Worm (Caenorhabditis elegans) whole organism, midembryonic: ENCODE results near the gene pyt-1.

Experiments used
- T22C8.4 ChIP-seq: fragments of 200-800 bp; sonication (Bioruptor generic); IDR thresholded peaks from 2 replicates; pipeline ENCODE4 v1.3.6; 2022; ENCODE audit warnings: missing genetic modification characterization, missing compliant biosample characterization
- cog-1 ChIP-seq: sonication (generic microtip); optimal IDR thresholded peaks from 2 replicates; lab custom pipeline; 2016; ENCODE audit warnings: missing genetic modification characterization, missing compliant biosample characterization
- flt-1 ChIP-seq: fragments of 200-800 bp; sonication (Bioruptor generic); IDR thresholded peaks from 2 replicates; pipeline ENCODE4 v1.3.6; 2022; ENCODE audit warnings: missing genetic modification characterization, missing compliant biosample characterization
- klf-2 ChIP-seq: fragments of 200-800 bp; sonication (Bioruptor generic); conservative IDR thresholded peaks from 2 replicates; pipeline ENCODE4 v1.3.6; 2022; ENCODE audit warnings: missing genetic modification reagents, missing genetic modification characterization, missing compliant biosample characterization
- med-1 ChIP-seq: sonication (generic microtip); optimal IDR thresholded peaks from 2 replicates; lab custom pipeline; 2017; ENCODE audit warnings: missing genetic modification characterization, mild to moderate bottlenecking, missing compliant biosample characterization, antibody characterized with exemption, missing genetic modification reagents; ENCODE audit not compliant: insufficient read depth
- ref-1 ChIP-seq: fragments of 200-800 bp; sonication (Bioruptor generic); conservative IDR thresholded peaks from 2 replicates; pipeline ENCODE4 v1.3.6; 2022; ENCODE audit warnings: missing genetic modification reagents, missing genetic modification characterization, missing compliant biosample characterization
- tab-1 ChIP-seq: fragments of 200-800 bp; sonication (Bioruptor generic); IDR thresholded peaks from 2 replicates; pipeline ENCODE4 v1.3.6; 2022; ENCODE audit warnings: missing genetic modification characterization, missing compliant biosample characterization
- ztf-23 ChIP-seq: fragments of 200-800 bp; sonication (Bioruptor generic); IDR thresholded peaks from 2 replicates; pipeline ENCODE4 v1.3.6; 2022; ENCODE audit warnings: missing genetic modification reagents, missing genetic modification characterization, missing compliant biosample characterization
- ztf-29 ChIP-seq: fragments of 200-800 bp; sonication (Bioruptor generic); IDR thresholded peaks from 2 replicates; pipeline ENCODE4 v1.3.6; 2022; ENCODE audit warnings: missing genetic modification reagents, missing genetic modification characterization, missing compliant biosample characterization

The pyt-1 gene

DNA sequence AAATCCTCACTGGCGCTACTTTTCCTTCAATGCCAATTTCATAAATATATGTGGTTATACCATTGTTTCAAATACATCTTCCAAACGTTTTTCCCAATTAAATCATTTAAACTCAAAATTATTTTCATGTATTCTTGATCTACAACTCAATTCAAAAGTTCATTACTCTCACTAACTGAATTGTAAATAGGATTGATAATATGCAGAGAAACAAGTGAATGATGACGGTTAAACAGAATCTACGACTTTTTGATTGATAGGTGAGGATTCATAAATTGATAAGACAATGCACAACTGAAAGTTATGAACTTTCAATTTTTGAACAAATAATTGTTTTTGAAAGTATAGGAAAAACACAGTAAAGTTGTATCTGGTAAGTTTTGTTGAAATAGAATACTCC lies 37.9 kb downstream of the pyt-1 start:
- TF ChIP-seq ztf-29 (no peak), ztf-23 (GFP tag; lab: Robert Waterston, UW) (no peak), klf-2 (no peak), ref-1 (GFP tag; lab: Robert Waterston, UW) (no peak), T22C8.4 (GFP tag; lab: Robert Waterston, UW) (no peak), med-1 (no peak)

DNA sequence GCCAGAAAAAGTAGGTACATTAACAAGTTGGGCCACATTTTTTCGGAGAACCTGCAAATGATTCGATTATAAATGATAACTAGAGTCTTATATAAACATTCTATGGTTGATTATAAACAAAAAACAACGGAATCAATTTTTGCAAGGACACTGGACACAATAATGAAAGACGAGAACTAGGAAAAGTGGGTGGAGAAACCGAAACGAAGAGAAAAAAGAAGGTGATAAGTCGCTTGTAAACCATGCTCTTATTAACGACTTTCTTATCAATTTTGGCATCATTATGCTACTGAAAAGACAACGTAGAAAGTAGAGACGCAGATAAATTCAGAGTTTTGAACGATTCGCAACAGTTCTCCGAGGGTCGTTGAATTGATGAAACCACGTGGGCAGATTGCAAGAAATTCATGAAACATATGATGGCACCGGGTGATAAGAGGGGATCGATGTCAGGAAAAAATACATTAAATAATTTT lies 39.0 kb downstream of the pyt-1 start, which contains the start of gene ZK856.5:
TSS of gene ZK856.5 (minus strand) at position 51 of the 476 bp plus-strand sequence.
- TF ChIP-seq T22C8.4 (GFP tag; lab: Robert Waterston, UW) = no peak
- TF ChIP-seq tab-1 = no peak
- TF ChIP-seq med-1 = no peak
- no peak for TF ChIP-seq ref-1 (GFP tag; lab: Robert Waterston, UW)
- no peak for TF ChIP-seq ztf-29
- TF ChIP-seq klf-2 = no peak
- TF ChIP-seq ztf-23 (GFP tag; lab: Robert Waterston, UW) = no peak
- TF ChIP-seq flt-1 (GFP tag; lab: Robert Waterston, UW) = no peak
- no peak for TF ChIP-seq cog-1 (tag; lab: Kevin White, UChicago)

DNA sequence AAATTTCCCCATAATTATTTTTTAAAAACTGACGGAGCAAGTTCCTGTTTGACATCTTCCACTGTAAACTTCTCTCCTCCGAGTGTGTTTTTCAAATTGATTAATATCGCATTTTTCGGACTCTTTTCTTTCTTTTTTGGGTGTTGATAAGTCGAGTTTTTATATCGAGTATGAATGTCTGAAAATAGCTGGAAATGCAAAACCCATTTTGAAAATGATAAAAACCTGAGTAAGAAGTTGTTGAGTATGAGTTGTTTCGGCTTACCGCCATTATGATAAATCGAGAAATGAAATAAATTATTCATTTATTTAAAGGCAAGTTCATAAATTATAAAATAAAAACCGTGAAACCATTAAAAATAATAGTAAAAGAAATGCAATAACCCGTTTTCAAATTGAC lies 43.4 kb downstream of the pyt-1 start, which contains the start of gene ZK856.18:
TSS of gene ZK856.18 (minus strand) at position 289 of the 400 bp plus-strand sequence.
- no peak for TF ChIP-seq ztf-23 (GFP tag; lab: Robert Waterston, UW)
- TF ChIP-seq cog-1 (tag; lab: Kevin White, UChicago) = no peak
- no peak for TF ChIP-seq flt-1 (GFP tag; lab: Robert Waterston, UW)
- TF ChIP-seq ztf-29 = no peak
- no peak for TF ChIP-seq med-1
- TF ChIP-seq tab-1 = no peak
- no peak for TF ChIP-seq T22C8.4 (GFP tag; lab: Robert Waterston, UW)
- no peak for TF ChIP-seq ref-1 (GFP tag; lab: Robert Waterston, UW)
- TF ChIP-seq klf-2 = no peak

DNA sequence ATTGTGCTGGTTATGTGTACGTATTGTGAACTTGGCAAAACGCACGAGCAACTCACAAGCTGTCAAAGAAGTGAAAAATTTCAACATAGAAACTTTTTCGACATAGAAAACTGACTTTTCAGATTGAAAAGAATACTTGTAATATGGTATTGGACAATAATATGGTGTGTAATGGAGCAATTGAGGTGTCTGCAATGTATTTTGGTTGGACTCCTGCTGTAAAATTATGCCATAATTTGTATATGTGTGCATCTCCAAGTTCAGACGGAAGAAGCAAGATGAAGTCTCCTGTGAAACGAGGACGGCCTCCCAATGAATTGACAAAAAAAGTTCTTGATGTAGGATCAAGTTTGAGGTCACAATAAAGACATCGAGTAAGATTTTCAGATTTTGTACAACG lies 45.3 kb downstream of the pyt-1 start:
- no peak for TF ChIP-seq tab-1
- TF ChIP-seq ref-1 (GFP tag; lab: Robert Waterston, UW) = no peak
- TF ChIP-seq T22C8.4 (GFP tag; lab: Robert Waterston, UW) = no peak
- no peak for TF ChIP-seq klf-2
- TF ChIP-seq med-1 = no peak
- no peak for TF ChIP-seq cog-1 (tag; lab: Kevin White, UChicago)
- no peak for TF ChIP-seq ztf-23 (GFP tag; lab: Robert Waterston, UW)
- TF ChIP-seq flt-1 (GFP tag; lab: Robert Waterston, UW) = no peak
- TF ChIP-seq ztf-29 = no peak

DNA sequence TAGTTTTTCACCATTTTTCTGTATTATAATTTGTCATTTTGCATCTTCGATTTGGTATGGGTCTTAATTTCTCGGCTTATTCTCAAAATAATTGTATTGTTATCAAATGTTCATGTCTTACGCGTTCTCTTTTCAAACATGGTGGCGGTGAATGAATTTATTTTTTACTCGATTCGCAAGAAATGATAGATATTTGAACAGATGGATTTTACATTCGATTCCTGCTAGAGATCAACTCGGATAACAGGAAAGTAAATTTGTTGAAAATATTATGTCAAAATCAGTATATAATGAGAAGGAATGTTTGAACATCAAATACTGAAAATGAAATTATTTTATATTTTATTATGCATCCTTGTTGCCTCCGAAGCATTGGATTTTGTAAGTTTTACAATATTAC lies 46.1 kb downstream of the pyt-1 start, which contains the start of gene ZK856.4:
TSS of gene ZK856.4 (plus strand) at position 301 of the 400 bp plus-strand sequence.
- TF ChIP-seq tab-1 (no peak), cog-1 (tag; lab: Kevin White, UChicago) (no peak), ztf-23 (GFP tag; lab: Robert Waterston, UW) (no peak)

DNA sequence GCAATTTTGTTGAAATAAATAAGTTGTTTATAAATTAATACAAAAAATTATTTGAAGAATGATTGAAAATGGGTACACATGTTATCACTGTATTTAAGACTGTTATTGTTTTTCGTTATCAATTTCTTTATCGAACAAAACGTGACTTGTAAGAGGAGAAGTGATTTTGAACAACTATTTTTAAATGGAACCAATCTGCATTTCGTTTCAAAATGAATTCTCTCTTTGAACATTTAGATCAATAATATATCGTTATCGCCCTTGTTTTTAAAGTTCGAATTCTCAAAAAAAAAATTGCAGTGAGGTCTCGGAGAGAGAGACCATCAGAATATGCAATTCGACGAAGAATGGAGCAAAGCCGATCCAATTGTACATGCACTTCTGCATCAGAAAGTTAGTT lies 49.9 kb downstream of the pyt-1 start, which contains the start of gene cul-5:
TSS of gene cul-5 (plus strand) at position 301 of the 400 bp plus-strand sequence.
- no peak for TF ChIP-seq T22C8.4 (GFP tag; lab: Robert Waterston, UW)
- TF ChIP-seq ref-1 (GFP tag; lab: Robert Waterston, UW) = no peak
- no peak for TF ChIP-seq med-1
- no peak for TF ChIP-seq ztf-29
- TF ChIP-seq tab-1 = no peak
- TF ChIP-seq flt-1 (GFP tag; lab: Robert Waterston, UW) = no peak
- TF ChIP-seq klf-2 = no peak
- no peak for TF ChIP-seq cog-1 (tag; lab: Kevin White, UChicago)
- TF ChIP-seq ztf-23 (GFP tag; lab: Robert Waterston, UW) = no peak
